Fruit fly (Drosophila melanogaster): ENCODE results near the gene CG33003.

The CG33003 gene

DNA sequence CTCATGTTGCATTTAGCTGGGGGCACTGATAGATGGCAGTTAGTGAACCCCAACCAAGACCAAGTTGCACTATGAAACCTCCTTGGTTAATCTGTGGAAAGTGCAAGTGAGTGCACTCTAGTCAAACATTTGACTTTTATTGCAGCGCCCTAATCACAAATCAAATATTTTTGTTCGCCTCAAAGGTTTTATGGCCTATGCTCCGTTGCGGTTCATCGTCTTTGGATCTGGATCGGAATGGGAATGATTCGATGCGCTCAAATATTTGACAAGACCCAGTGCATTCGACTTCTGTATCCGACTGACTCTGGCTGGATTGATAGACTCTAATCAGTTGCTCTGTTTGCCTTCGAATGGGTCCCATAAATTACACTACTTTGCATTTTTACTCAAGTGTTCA lies 35.8 kb upstream of the CG33003 start (continued):
- TF ChIP-seq org-1 (GFP tag; optimal IDR thresholded peaks at IDR 0.05) (peak; percentile 15), Stat92E (GFP tag; optimal IDR thresholded peaks at IDR 0.05) (no peak), ara (GFP tag; IDR thresholded peaks at IDR 0.05) (no peak), CG31441 (GFP tag; IDR thresholded peaks at IDR 0.05) (0 out of 2 replicates have a peak, but pooled peaks have one; percentile 24), CG33557 (GFP tag; optimal IDR thresholded peaks at IDR 0.05) (peak; percentile 54), gsb-n (tag; optimal IDR thresholded peaks at IDR 0.05) (peak; percentile 73), kay (GFP tag; optimal IDR thresholded peaks at IDR 0.05) (no peak), CG2202 (tag; optimal IDR thresholded peaks at IDR 0.05) (peak; percentile 50), Hmr (GFP tag; optimal IDR thresholded peaks at IDR 0.05) (no peak), CG14710 (tag; optimal IDR thresholded peaks at IDR 0.05) (peak; percentile 8), CG15696 (tag; optimal IDR thresholded peaks at IDR 0.05) (peak; percentile 55), Nf-YB (GFP tag; optimal IDR thresholded peaks at IDR 0.05) (peak; percentile 5), sens (GFP tag) (peak; percentile 76), Xrp1 (GFP tag; IDR thresholded peaks at IDR 0.05) (peak; percentile 43; the same call in 1 of the 2 replicates), CG8924 (tag; optimal IDR thresholded peaks at IDR 0.05) (peak; percentile 7), CG18262 (tag; optimal IDR thresholded peaks at IDR 0.05) (peak; percentile 30), CG15479 (GFP tag; optimal IDR thresholded peaks at IDR 0.05) (peak; percentile 49), CG10979 (tag; optimal IDR thresholded peaks at IDR 0.05) (peak; percentile 14), br (optimal IDR thresholded peaks at IDR 0.05) (no peak), CG2875 (GFP tag; optimal IDR thresholded peaks at IDR 0.05) (peak; percentile 25)

- TF ChIP-seq ERR (GFP tag; optimal IDR thresholded peaks at IDR 0.05), result no peak
- TF ChIP-seq CG7271 (tag; optimal IDR thresholded peaks at IDR 0.05), result no peak
- TF ChIP-seq CG30403 (GFP tag; optimal IDR thresholded peaks at IDR 0.05), result no peak
- no peak for TF ChIP-seq CG17568 (GFP tag; optimal IDR thresholded peaks at IDR 0.05)
- TF ChIP-seq sug (tag; optimal IDR thresholded peaks at IDR 0.05), result no peak
- no peak for TF ChIP-seq CG5180 (GFP tag; optimal IDR thresholded peaks at IDR 0.05)
- TF ChIP-seq Six4 (GFP tag; optimal IDR thresholded peaks at IDR 0.05), result no peak
- TF ChIP-seq unpg (GFP tag; optimal IDR thresholded peaks at IDR 0.05), result no peak
- no peak for TF ChIP-seq CG7745 (tag; optimal IDR thresholded peaks at IDR 0.05)
- TF ChIP-seq CG3065 (GFP tag; optimal IDR thresholded peaks at IDR 0.05), result no peak
- 0 out of 4 replicates have a peak, but pooled peaks have one; percentile 59 for TF ChIP-seq chinmo (GFP tag; IDR thresholded peaks at IDR 0.05; ENCODE audit: partially characterized antibody)
- peak; percentile 88 for TF ChIP-seq kni (GFP tag; optimal IDR thresholded peaks at IDR 0.05)
- no peak for TF ChIP-seq klu (GFP tag; IDR thresholded peaks at IDR 0.05)
- no peak for TF ChIP-seq Hr39 (optimal IDR thresholded peaks at IDR 0.05)
- no peak for TF ChIP-seq salm (tag; optimal IDR thresholded peaks at IDR 0.05)
- no peak for TF ChIP-seq CG8765 (GFP tag; IDR thresholded peaks at IDR 0.05)
- no peak for TF ChIP-seq CG10654 (GFP tag; optimal IDR thresholded peaks at IDR 0.05)
- TF ChIP-seq CG12299 (tag; optimal IDR thresholded peaks at IDR 0.05), result no peak
- no peak for TF ChIP-seq Ets65A (GFP tag)
- no peak for TF ChIP-seq CG7372 (GFP tag; IDR thresholded peaks at IDR 0.05)
- no peak for TF ChIP-seq CG3847 (GFP tag; IDR thresholded peaks at IDR 0.05)
- no peak for TF ChIP-seq run (tag; optimal IDR thresholded peaks at IDR 0.05)
- no peak for TF ChIP-seq nerfin-2 (GFP tag; IDR thresholded peaks at IDR 0.05; ENCODE audit: partially characterized antibody)
- TF ChIP-seq Med (GFP tag), result peak; percentile 2
- no peak for TF ChIP-seq CG3163 (GFP tag; optimal IDR thresholded peaks at IDR 0.05)
- no peak for TF ChIP-seq TFAM (GFP tag; optimal IDR thresholded peaks at IDR 0.05)
- TF ChIP-seq CG6765 (GFP tag; optimal IDR thresholded peaks at IDR 0.05), result no peak
- TF ChIP-seq ash1 (GFP tag; optimal IDR thresholded peaks at IDR 0.05), result no peak
- TF ChIP-seq Hr78 (GFP tag; optimal IDR thresholded peaks at IDR 0.05), result peak in 1 of 2 experiments; percentile 57
- peak; percentile 52; the same call in 1 of the 2 replicates for TF ChIP-seq vvl (GFP tag; IDR thresholded peaks at IDR 0.05)
- no peak for TF ChIP-seq fd96Cb (tag; optimal IDR thresholded peaks at IDR 0.05)
These were observed 34.9 kb upstream of the CG33003 start for dm6 chr2L:4365792-4366326.
